Worm (Caenorhabditis elegans) whole organism, midembryonic: ENCODE results near the gene cpar-1.
A peak's percentile ranks its signal among the peaks of the same experiment; 100 is the strongest.
"Not testable (repeated sequence)": the region's sequence is repeated elsewhere in the genome, so short reads cannot be mapped to it uniquely, and the experiment has no call there.

Experiments
- T22C8.4 ChIP-seq: fragments of 200-800 bp; sonication (Bioruptor generic); IDR thresholded peaks from 2 replicates; pipeline ENCODE4 v1.3.6; 2022; ENCODE audit warnings: missing genetic modification characterization, missing compliant biosample characterization
- cog-1 ChIP-seq: sonication (generic microtip); optimal IDR thresholded peaks from 2 replicates; lab custom pipeline; 2016; ENCODE audit warnings: missing genetic modification characterization, missing compliant biosample characterization
- flt-1 ChIP-seq: fragments of 200-800 bp; sonication (Bioruptor generic); IDR thresholded peaks from 2 replicates; pipeline ENCODE4 v1.3.6; 2022; ENCODE audit warnings: missing genetic modification characterization, missing compliant biosample characterization
- klf-2 ChIP-seq: fragments of 200-800 bp; sonication (Bioruptor generic); conservative IDR thresholded peaks from 2 replicates; pipeline ENCODE4 v1.3.6; 2022; ENCODE audit warnings: missing genetic modification reagents, missing genetic modification characterization, missing compliant biosample characterization
- med-1 ChIP-seq: sonication (generic microtip); optimal IDR thresholded peaks from 2 replicates; lab custom pipeline; 2017; ENCODE audit warnings: missing genetic modification characterization, mild to moderate bottlenecking, missing compliant biosample characterization, antibody characterized with exemption, missing genetic modification reagents; ENCODE audit not compliant: insufficient read depth
- ref-1 ChIP-seq: fragments of 200-800 bp; sonication (Bioruptor generic); conservative IDR thresholded peaks from 2 replicates; pipeline ENCODE4 v1.3.6; 2022; ENCODE audit warnings: missing genetic modification reagents, missing genetic modification characterization, missing compliant biosample characterization
- tab-1 ChIP-seq: fragments of 200-800 bp; sonication (Bioruptor generic); IDR thresholded peaks from 2 replicates; pipeline ENCODE4 v1.3.6; 2022; ENCODE audit warnings: missing genetic modification characterization, missing compliant biosample characterization
- ztf-23 ChIP-seq: fragments of 200-800 bp; sonication (Bioruptor generic); IDR thresholded peaks from 2 replicates; pipeline ENCODE4 v1.3.6; 2022; ENCODE audit warnings: missing genetic modification reagents, missing genetic modification characterization, missing compliant biosample characterization
- ztf-29 ChIP-seq: fragments of 200-800 bp; sonication (Bioruptor generic); IDR thresholded peaks from 2 replicates; pipeline ENCODE4 v1.3.6; 2022; ENCODE audit warnings: missing genetic modification reagents, missing genetic modification characterization, missing compliant biosample characterization

The cpar-1 gene

DNA sequence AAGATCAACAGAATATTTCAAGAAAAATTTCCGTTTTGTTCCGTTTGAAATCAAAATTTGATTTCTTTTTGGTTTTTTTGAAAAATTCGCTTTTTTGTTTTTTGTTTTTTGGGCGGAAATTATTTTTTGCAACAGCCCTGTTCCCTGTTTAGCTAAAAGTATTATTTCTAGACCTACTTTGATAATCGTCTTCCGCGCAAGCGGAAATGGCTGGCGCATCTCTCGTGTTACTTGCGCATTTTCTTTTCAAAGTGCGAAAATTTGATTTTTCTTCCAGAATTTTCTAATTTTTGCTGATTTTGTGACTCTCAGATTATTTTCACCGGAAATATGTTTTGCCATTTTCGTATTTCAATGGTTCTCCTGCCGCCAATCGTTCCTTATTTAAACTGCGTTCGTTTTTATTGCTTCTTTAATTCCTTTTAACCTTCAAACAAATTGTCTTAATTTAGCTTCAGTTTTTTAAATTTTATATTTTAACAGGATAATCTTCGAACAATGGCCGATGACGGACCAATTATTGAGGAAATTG is at the start of gene cpar-1:
Gene cpar-1, plus strand, starts transcription at position 482 of the 532 bp plus-strand sequence.
- TF ChIP-seq ztf-29 (no peak), med-1 (no peak), cog-1 (no peak), T22C8.4 (no peak), ztf-23 (GFP tag; lab: Robert Waterston, UW) (no peak), flt-1 (GFP tag; lab: Robert Waterston, UW) (no peak), klf-2 (GFP tag; lab: Robert Waterston, UW) (no peak), tab-1 (GFP tag; lab: Robert Waterston, UW) (no peak), ref-1 (no peak)

DNA sequence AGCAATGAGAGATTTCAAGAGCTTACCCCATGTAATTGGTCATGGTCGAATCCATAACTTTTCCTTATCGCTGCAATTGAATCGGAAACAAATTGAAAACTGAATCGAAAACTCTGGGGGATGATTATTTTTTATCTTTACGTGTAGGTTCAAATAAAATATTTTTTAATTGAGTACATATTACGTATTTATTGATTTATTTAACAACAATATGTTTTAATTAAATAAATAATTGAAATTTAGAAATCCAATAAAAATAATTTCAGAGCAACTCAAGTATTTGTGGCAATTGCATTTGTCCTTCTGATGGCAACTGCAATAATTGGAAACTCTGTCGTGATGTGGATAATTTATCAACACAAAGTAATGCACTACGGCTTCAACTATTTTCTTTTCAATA is 48.3 kb upstream of the cpar-1 start, which contains the start of gene C38C10.3:
Gene C38C10.3, minus strand, starts transcription at position 101 of the 400 bp plus-strand sequence.
- TF ChIP-seq cog-1 (no peak), ref-1 (no peak), flt-1 (GFP tag; lab: Robert Waterston, UW) (no peak), tab-1 (GFP tag; lab: Robert Waterston, UW) (no peak), T22C8.4 (no peak), ztf-29 (no peak), klf-2 (GFP tag; lab: Robert Waterston, UW) (no peak), med-1 (no peak), ztf-23 (GFP tag; lab: Robert Waterston, UW) (no peak)

DNA sequence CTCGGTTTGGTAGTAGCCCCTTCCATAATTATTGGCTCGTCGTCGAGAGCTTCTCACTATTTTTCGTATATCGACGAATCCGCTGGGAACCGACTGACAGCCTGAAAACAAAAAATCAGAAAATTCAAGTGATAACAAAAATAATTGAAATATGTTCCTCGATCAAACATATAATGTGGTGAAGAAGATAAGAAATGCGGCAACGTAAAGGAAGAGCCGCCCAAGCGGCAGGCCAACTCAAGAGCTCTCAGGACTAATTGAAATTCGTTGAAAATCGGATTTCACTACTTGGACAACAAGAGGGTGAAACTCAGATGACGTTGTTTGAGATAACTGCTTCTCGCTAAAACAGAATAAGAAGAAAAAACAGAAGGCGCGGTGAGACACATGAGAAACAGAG is 43.9 kb upstream of the cpar-1 start, which contains the start of gene slc-17.2:
Gene slc-17.2, minus strand, starts transcription at position 101 of the 400 bp plus-strand sequence.
- TF ChIP-seq ref-1 (no peak), flt-1 (GFP tag; lab: Robert Waterston, UW) (no peak), ztf-23 (GFP tag; lab: Robert Waterston, UW) (no peak), cog-1 (no peak)

ce11 chrIII:9390924-9391323 is 42.9 kb upstream of the cpar-1 start:
- TF ChIP-seq ztf-23 (GFP tag; lab: Robert Waterston, UW) = no peak
- TF ChIP-seq cog-1 = no peak
- TF ChIP-seq ref-1 = no peak
- no peak for TF ChIP-seq klf-2 (GFP tag; lab: Robert Waterston, UW)
- TF ChIP-seq tab-1 (GFP tag; lab: Robert Waterston, UW) = no peak
- no peak for TF ChIP-seq med-1
- no peak for TF ChIP-seq ztf-29
- TF ChIP-seq T22C8.4 = no peak
- no peak for TF ChIP-seq flt-1 (GFP tag; lab: Robert Waterston, UW)

DNA sequence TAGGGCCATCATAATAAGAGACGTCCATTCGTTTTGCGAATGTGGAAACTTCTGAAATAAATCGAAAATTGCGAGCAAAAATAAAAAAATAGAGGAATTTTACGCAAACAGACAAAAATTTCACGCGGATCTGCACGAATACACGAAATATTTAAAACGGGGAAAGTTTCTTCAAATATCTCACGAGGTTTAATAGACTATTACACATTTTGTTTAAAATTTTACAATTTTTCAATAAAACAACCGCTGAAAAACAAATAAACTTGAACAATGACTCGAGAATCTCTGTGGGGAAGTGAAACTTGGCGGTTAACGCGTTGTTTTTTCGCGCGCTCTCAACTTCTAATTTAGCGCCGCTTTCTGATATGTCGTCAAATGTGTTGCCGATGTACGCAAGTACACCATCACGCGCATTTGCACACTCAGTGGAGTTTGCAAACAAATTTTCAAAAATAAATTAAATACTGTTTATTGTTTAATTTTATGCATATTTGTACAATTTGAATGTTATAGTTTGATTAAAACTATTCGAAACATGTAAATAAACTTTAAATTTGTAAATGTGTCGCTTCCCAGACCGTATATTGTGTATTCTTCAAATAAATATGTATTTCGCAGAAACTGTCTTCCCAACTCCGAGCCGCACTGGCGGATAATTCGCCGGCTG is 40.6 kb upstream of the cpar-1 start, which contains the start of the genes gpr-2 and rgr-1:
Gene gpr-2, minus strand, starts transcription at position 51 of the 667 bp plus-strand sequence.
Gene rgr-1, plus strand, starts transcription at position 617 of the 667 bp plus-strand sequence.
- TF ChIP-seq ref-1 = no peak
- no peak for TF ChIP-seq flt-1 (GFP tag; lab: Robert Waterston, UW)
- TF ChIP-seq klf-2 (GFP tag; lab: Robert Waterston, UW) = no peak
- TF ChIP-seq ztf-29 = no peak
- no peak for TF ChIP-seq ztf-23 (GFP tag; lab: Robert Waterston, UW)
- TF ChIP-seq tab-1 (GFP tag; lab: Robert Waterston, UW) = no peak
- no peak for TF ChIP-seq med-1
- TF ChIP-seq T22C8.4 = no peak
- TF ChIP-seq cog-1 = no peak

ce11 chrIII:9401036-9401435 is 32.8 kb upstream of the cpar-1 start, which contains the start of gene nlp-48:
TSS of gene nlp-48 (minus strand) at chrIII:9401136.
- no peak for TF ChIP-seq ztf-29
- no peak for TF ChIP-seq klf-2 (GFP tag; lab: Robert Waterston, UW)
- no peak for TF ChIP-seq ref-1
- TF ChIP-seq flt-1 (GFP tag; lab: Robert Waterston, UW) = no peak
- no peak for TF ChIP-seq cog-1
- TF ChIP-seq tab-1 (GFP tag; lab: Robert Waterston, UW) = no peak
- no peak for TF ChIP-seq ztf-23 (GFP tag; lab: Robert Waterston, UW)
- no peak for TF ChIP-seq T22C8.4
- no peak for TF ChIP-seq med-1

ce11 chrIII:9406600-9406999 is 27.3 kb upstream of the cpar-1 start, which contains the start of gene T26G10.1:
TSS of gene T26G10.1 (minus strand) at chrIII:9406641.
- TF ChIP-seq med-1 (no peak), ztf-23 (GFP tag; lab: Robert Waterston, UW) (peak; percentile 47; the same call in 1 of the 2 replicates)

ce11 chrIII:9408304-9408703 is 25.6 kb upstream of the cpar-1 start:
- 0 out of 2 replicates have a peak, but pooled peaks have one; percentile 45 for TF ChIP-seq tab-1 (GFP tag; lab: Robert Waterston, UW)

DNA sequence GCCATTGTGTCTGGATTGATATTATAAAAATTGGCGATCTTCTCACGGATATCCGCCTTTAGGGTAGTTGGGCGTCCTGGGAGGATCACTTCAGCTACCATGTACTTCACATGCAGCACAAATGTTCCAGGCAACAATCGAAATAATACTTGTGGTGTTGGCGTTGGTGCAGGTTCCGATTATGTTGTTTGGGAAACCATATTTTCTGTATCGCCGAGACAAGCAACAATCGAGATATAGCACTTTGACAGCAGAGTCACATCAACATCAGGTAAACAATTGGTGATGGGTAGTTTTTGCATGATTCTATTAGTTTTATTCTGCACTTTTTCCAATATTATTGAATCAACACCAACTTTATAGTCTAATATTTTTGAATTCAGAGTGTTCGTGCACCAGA is 20.5 kb upstream of the cpar-1 start, which contains the start of gene T26G10.3:
Gene T26G10.3, minus strand, starts transcription at position 101 of the 400 bp plus-strand sequence.
- TF ChIP-seq ref-1 = no peak
- TF ChIP-seq flt-1 (GFP tag; lab: Robert Waterston, UW) = no peak
- no peak for TF ChIP-seq tab-1 (GFP tag; lab: Robert Waterston, UW)
- no peak for TF ChIP-seq med-1
- TF ChIP-seq cog-1 = no peak
- TF ChIP-seq ztf-29 = no peak
- TF ChIP-seq ztf-23 (GFP tag; lab: Robert Waterston, UW) = no peak
- TF ChIP-seq klf-2 (GFP tag; lab: Robert Waterston, UW) = no peak
- no peak for TF ChIP-seq T22C8.4

- TF ChIP-seq flt-1 (GFP tag; lab: Robert Waterston, UW); ref-1; klf-2 (GFP tag; lab: Robert Waterston, UW): not testable (repeated sequence)
Observed at ce11 chrIII:9420231-9420630, 13.6 kb upstream of the cpar-1 start, which contains the start of gene T26G10.4. TSS of gene T26G10.4 (plus strand) at chrIII:9420531.
